Worm (Caenorhabditis elegans): ENCODE measurements around the gene ZK1248.20.
"Not testable (repeated sequence)": the region's sequence is repeated elsewhere in the genome, so short reads cannot be mapped to it uniquely, and the experiment has no call there.

The ZK1248.20 gene

DNA sequence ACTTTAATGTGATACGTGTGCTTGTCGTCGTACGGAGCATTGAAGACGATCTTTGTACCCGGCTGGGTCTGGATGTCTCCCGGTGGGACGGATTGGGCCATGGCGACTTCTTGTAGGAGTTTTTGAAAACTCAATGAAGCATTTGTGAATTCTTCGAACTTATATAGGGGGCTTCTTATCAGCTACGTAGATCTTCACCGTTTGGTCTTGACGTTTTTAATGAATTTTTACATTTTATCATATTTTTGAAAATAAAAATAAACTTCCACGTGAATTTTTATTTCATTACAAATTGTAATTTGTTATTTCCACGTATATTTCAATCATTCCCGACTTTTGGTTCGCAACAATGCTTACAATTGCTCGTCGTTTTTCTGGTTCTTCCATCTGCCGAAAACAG, 6.2 kb upstream of the ZK1248.20 start, which contains the start of the genes msp-64 and ZK1248.5:
Gene msp-64, minus strand, starts transcription at position 101 of the 400 bp plus-strand sequence.
Gene ZK1248.5, plus strand, starts transcription at position 285 of the 400 bp plus-strand sequence.
- TF ChIP-seq C08G9.2 (tag; optimal IDR thresholded peaks at IDR 0.05): no peak
- TF ChIP-seq ceh-18 (tag; optimal IDR thresholded peaks at IDR 0.05): no peak
- TF ChIP-seq elt-4 (tag; optimal IDR thresholded peaks at IDR 0.05): no peak
- no peak for TF ChIP-seq unc-86 (tag; optimal IDR thresholded peaks at IDR 0.05)
- TF ChIP-seq nhr-11 (tag; optimal IDR thresholded peaks at IDR 0.05): no peak
- TF ChIP-seq ceh-45 (GFP tag; IDR thresholded peaks at IDR 0.05): no peak
- TF ChIP-seq hlh-6 (tag; optimal IDR thresholded peaks at IDR 0.05): no peak

DNA sequence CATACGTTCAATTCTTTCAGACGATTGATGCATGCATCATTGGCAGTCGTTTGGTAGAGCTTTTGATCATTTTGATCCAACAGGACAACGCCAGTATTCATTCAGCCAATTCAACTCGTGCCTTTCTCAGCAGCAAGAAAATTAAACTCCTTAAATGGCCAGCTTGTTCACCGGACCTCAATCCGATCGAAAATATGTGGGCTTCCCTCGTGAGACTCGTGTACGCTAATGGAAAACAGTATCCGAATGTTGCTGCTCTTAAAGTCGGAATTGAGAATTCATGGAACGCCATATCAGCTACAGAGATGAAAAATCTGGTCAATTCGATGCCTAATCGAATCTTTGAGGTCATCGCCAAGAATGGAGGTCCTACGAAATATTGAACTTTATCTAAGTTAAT, 1.1 kb upstream of the ZK1248.20 start, which contains the start of gene wago-5:
Gene wago-5, minus strand, starts transcription at position 101 of the 400 bp plus-strand sequence.
- TF ChIP-seq elt-2, ref-2, ceh-22 (tag; optimal IDR thresholded peaks at IDR 0.05): not testable (repeated sequence)

DNA sequence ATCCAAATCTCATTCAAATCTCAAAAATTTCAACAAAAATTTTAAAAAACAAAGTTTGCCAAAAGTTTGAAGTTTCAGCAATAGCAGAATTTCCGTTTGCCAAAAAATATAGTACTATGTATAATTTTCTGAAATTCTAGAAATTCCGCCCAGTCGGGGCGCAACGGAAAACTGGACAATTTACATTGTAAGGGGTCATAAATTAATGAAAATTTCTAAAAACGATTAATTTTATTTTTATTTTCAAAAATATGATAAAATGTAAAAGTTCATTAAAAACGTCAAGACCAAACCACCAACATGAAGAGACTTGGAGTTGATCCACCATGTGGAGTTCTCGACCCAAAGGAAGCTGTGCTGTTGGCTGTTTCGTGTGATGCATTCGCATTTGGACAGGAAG, 1.9 kb downstream of the ZK1248.20 start, which contains the start of gene ZK1248.4:
Gene ZK1248.4, plus strand, starts transcription at position 301 of the 400 bp plus-strand sequence.
- TF ChIP-seq C38D4.7 (GFP tag; optimal IDR thresholded peaks at IDR 0.05) (no peak), ref-2 (tag; optimal IDR thresholded peaks at IDR 0.05) (no peak), eyg-1 (tag; optimal IDR thresholded peaks at IDR 0.05) (no peak), pax-1 (tag; optimal IDR thresholded peaks at IDR 0.05) (no peak), lin-11 (tag; optimal IDR thresholded peaks at IDR 0.05) (no peak), ceh-48 (tag; optimal IDR thresholded peaks at IDR 0.05) (no peak), ahr-1 (tag; optimal IDR thresholded peaks at IDR 0.05) (no peak), npax-4 (tag; optimal IDR thresholded peaks at IDR 0.05) (no peak), unc-3 (GFP tag; conservative IDR thresholded peaks at IDR 0.05) (no peak), unc-3 (tag; optimal IDR thresholded peaks at IDR 0.05) (no peak), dve-1 (tag; optimal IDR thresholded peaks at IDR 0.05) (no peak), ets-4 (tag; optimal IDR thresholded peaks at IDR 0.05) (no peak), K09A11.1 (tag; optimal IDR thresholded peaks at IDR 0.05; ENCODE audit: insufficient read depth) (no peak)

- TF ChIP-seq sox-2 (GFP tag; IDR thresholded peaks at IDR 0.05) (no peak), nhr-11 (tag; optimal IDR thresholded peaks at IDR 0.05) (no peak), ref-2 (tag; optimal IDR thresholded peaks at IDR 0.05) (peak; percentile 48), tbx-2 (tag; optimal IDR thresholded peaks at IDR 0.05) (peak; percentile 65), fax-1 (tag; optimal IDR thresholded peaks at IDR 0.05) (no peak), ceh-6 (GFP tag; optimal IDR thresholded peaks at IDR 0.05) (no peak), C08G9.2 (tag; optimal IDR thresholded peaks at IDR 0.05) (peak; percentile 68), hlh-30 (tag; optimal IDR thresholded peaks at IDR 0.05; ENCODE audit: insufficient read depth) (no peak), unc-42 (tag; optimal IDR thresholded peaks at IDR 0.05) (peak; percentile 13), ceh-31 (tag; optimal IDR thresholded peaks at IDR 0.05) (peak; percentile 71), ceh-14 (tag; optimal IDR thresholded peaks at IDR 0.05) (peak; percentile 26), hlh-13 (GFP tag; optimal IDR thresholded peaks at IDR 0.05) (no peak), ets-4 (tag; optimal IDR thresholded peaks at IDR 0.05) (peak; percentile 63), nhr-232 (tag; optimal IDR thresholded peaks at IDR 0.05) (no peak), ceh-19 (GFP tag; optimal IDR thresholded peaks at IDR 0.05) (no peak), fkh-6 (tag; optimal IDR thresholded peaks at IDR 0.05) (peak; percentile 12), mec-3 (tag; optimal IDR thresholded peaks at IDR 0.05; ENCODE audit: borderline replicate concordance) (no peak), ceh-22 (tag; optimal IDR thresholded peaks at IDR 0.05) (no peak), elt-4 (tag; optimal IDR thresholded peaks at IDR 0.05) (no peak), lim-6 (tag; optimal IDR thresholded peaks at IDR 0.05) (no peak), pqm-1 (tag; optimal IDR thresholded peaks at IDR 0.05) (no peak), zip-5 (tag; optimal IDR thresholded peaks at IDR 0.05) (peak; percentile 24), pax-1 (tag; optimal IDR thresholded peaks at IDR 0.05) (no peak), hlh-8 (tag; optimal IDR thresholded peaks at IDR 0.05) (peak; percentile 11), ceh-2 (tag; optimal IDR thresholded peaks at IDR 0.05) (peak; percentile 70), K02D7.2 (tag; optimal IDR thresholded peaks at IDR 0.05) (no peak)
These were observed 3.2 kb downstream of the ZK1248.20 start for ce11 chrII:5819655-5820054.
